Fruit fly (Drosophila melanogaster) whole organism, wandering third instar larva: ENCODE measurements around the gene CG1092.

ENCODE experiments used
- Abd-B ChIP-seq: fragments of >200 bp; optimal IDR thresholded peaks from 2 replicates; lab custom pipeline; 2017; ENCODE audit warnings: missing biosample characterization, missing genetic modification characterization
- CG32264 ChIP-seq: fragments of 200-800 bp; sonication (Bioruptor generic); optimal IDR thresholded peaks from 2 replicates; lab custom pipeline; 2016; ENCODE audit warnings: missing biosample characterization, missing genetic modification characterization
- CG9705 ChIP-seq: fragments of 200-800 bp; sonication (Bioruptor generic); optimal IDR thresholded peaks from 2 replicates; lab custom pipeline; 2018; ENCODE audit warnings: missing biosample characterization, mild to moderate bottlenecking, missing genetic modification characterization
- CrebA ChIP-seq: fragments of 200-800 bp; sonication (Bioruptor generic); optimal IDR thresholded peaks from 2 replicates; lab custom pipeline; 2016; ENCODE audit warnings: missing biosample characterization, mild to moderate bottlenecking, missing genetic modification characterization, borderline replicate concordance
- Dif ChIP-seq: fragments of 200-275, 200-300 bp; sonication (Bioruptor generic); optimal IDR thresholded peaks from 2 replicates; lab custom pipeline; 2018; ENCODE audit warnings: missing biosample characterization, missing genetic modification characterization; ENCODE audit not compliant: partially characterized antibody
- GATAd ChIP-seq: sonication (Bioruptor generic); optimal IDR thresholded peaks from 2 replicates; lab custom pipeline; 2016; ENCODE audit warnings: missing biosample characterization, missing genetic modification characterization
- HLH106 ChIP-seq: fragments of 200-800 bp; optimal IDR thresholded peaks from 3 replicates; lab custom pipeline; 2019; ENCODE audit warnings: missing biosample characterization, mild to moderate bottlenecking, missing genetic modification characterization, moderate library complexity
- Hnf4 ChIP-seq: fragments of 200-800 bp; sonication (Bioruptor generic); optimal IDR thresholded peaks from 2 replicates; lab custom pipeline; 2016; ENCODE audit warnings: missing biosample characterization, mild to moderate bottlenecking, missing genetic modification characterization
- Hr78 ChIP-seq: fragments of >200 bp; optimal IDR thresholded peaks from 2 replicates; lab custom pipeline; 2017; ENCODE audit warnings: missing biosample characterization, missing genetic modification characterization
- Hr83 ChIP-seq: fragments of 200-300 bp; sonication (Bioruptor generic); optimal IDR thresholded peaks from 2 replicates; lab custom pipeline; 2016; ENCODE audit warnings: missing biosample characterization, mild to moderate bottlenecking, missing genetic modification characterization, moderate library complexity; ENCODE audit not compliant: poor library complexity, severe bottlenecking
- Jra ChIP-seq: sonication (Bioruptor generic); optimal IDR thresholded peaks from 2 replicates; lab custom pipeline; 2016; ENCODE audit warnings: missing biosample characterization, missing genetic modification characterization
- Myc ChIP-seq: fragments of >200 bp; optimal IDR thresholded peaks from 2 replicates; lab custom pipeline; 2017
- N ChIP-seq: fragments of >200 bp; optimal IDR thresholded peaks from 2 replicates; lab custom pipeline; 2018; ENCODE audit warnings: missing biosample characterization, missing external identifiers, missing genetic modification characterization
- Rel ChIP-seq, 2 experiments: fragments of 200-800 bp; sonication (Bioruptor generic) in 1 of 2; optimal IDR thresholded peaks; 2 replicates in 1 of 2; 3 replicates in 1 of 2; lab custom pipeline; 2016 to 2019; ENCODE audit warnings: mild to moderate bottlenecking in 2 of 2, missing biosample characterization in 2 of 2, missing genetic modification characterization in 2 of 2, moderate library complexity in 1 of 2
- Sp1 ChIP-seq: fragments of 200-800 bp; sonication (Bioruptor generic); optimal IDR thresholded peaks from 3 replicates; lab custom pipeline; 2019; ENCODE audit warnings: missing biosample characterization, mild to moderate bottlenecking, missing genetic modification characterization, moderate library complexity
- Vsx2 ChIP-seq: fragments of 200-300, 225-300 bp; sonication (Bioruptor generic); optimal IDR thresholded peaks from 2 replicates; lab custom pipeline; 2018; ENCODE audit warnings: missing biosample characterization, missing genetic modification characterization; ENCODE audit not compliant: partially characterized antibody
- br ChIP-seq: fragments of 200-800 bp; sonication (Bioruptor generic); optimal IDR thresholded peaks from 2 replicates; lab custom pipeline; 2016; ENCODE audit warnings: missing biosample characterization, missing genetic modification characterization
- dmrt93B ChIP-seq: fragments of 200-800 bp; sonication (Bioruptor generic); optimal IDR thresholded peaks from 2 replicates; lab custom pipeline; 2018; ENCODE audit warnings: missing biosample characterization, mild to moderate bottlenecking, missing genetic modification characterization
- dsf ChIP-seq: sonication (Bioruptor generic); optimal IDR thresholded peaks from 2 replicates; lab custom pipeline; 2016; ENCODE audit warnings: missing biosample characterization, missing genetic modification characterization, borderline replicate concordance
- fru ChIP-seq: fragments of 200-800 bp; sonication (Bioruptor generic); optimal IDR thresholded peaks from 3 replicates; lab custom pipeline; 2016; ENCODE audit warnings: missing biosample characterization, mild to moderate bottlenecking, missing genetic modification characterization
- h ChIP-seq: fragments of 200-800 bp; sonication (Bioruptor generic); optimal IDR thresholded peaks from 3 replicates; lab custom pipeline; 2016; ENCODE audit warnings: missing biosample characterization, mild to moderate bottlenecking, missing genetic modification characterization
- jim ChIP-seq: fragments of 175-275, 200-325 bp; sonication (Bioruptor generic); optimal IDR thresholded peaks from 2 replicates; lab custom pipeline; 2016; ENCODE audit warnings: missing biosample characterization, mild to moderate bottlenecking, missing genetic modification characterization
- lola ChIP-seq: fragments of >200 bp; optimal IDR thresholded peaks from 2 replicates; lab custom pipeline; 2017; ENCODE audit warnings: missing biosample characterization, missing genetic modification characterization
- psq ChIP-seq: fragments of 200-800 bp; sonication (Bioruptor generic); optimal IDR thresholded peaks from 3 replicates; lab custom pipeline; 2017; ENCODE audit warnings: missing biosample characterization, mild to moderate bottlenecking, missing genetic modification characterization, moderate library complexity
- rgr ChIP-seq: fragments of 200-800 bp; sonication (Bioruptor generic); optimal IDR thresholded peaks from 3 replicates; lab custom pipeline; 2016; ENCODE audit warnings: missing biosample characterization, mild to moderate bottlenecking, missing genetic modification characterization
- sv ChIP-seq: fragments of 200-800 bp; sonication (Bioruptor generic); optimal IDR thresholded peaks from 3 replicates; lab custom pipeline; 2016; ENCODE audit warnings: missing biosample characterization, missing genetic modification characterization
- woc ChIP-seq: sonication (Bioruptor generic); optimal IDR thresholded peaks from 2 replicates; lab custom pipeline; 2016; ENCODE audit warnings: missing biosample characterization, mild to moderate bottlenecking, missing genetic modification characterization

CG1092 gene

DNA sequence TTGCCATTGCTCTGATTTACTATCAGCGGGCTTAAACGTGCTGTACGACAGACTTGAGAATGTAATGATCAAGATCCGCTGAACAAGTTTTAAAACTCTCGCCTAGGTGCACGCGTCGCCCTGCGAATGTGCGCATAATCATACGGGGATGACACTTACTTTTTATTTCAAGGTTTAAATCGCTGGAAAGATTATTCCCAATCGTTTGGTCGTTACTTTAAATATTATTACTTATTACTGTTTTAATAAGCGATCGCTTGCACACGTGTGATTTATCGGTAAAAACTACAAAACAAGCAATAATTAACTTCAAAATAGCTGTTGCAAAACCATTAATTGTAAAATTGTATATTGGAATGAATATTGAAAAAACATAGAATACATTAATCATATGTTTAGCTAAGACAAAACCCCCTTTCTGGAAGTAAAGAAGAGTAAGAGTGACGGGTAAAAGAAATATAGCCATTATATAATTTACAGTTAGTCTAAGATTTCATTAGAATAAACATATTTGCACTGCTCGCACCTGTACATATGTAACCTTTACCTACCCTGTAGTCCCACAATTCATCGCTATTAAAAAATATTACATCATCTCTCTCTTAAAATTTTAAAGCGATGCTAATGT, 37.3 kb upstream of the CG1092 start, which contains the start of gene DhpD (continued):
- TF ChIP-seq psq (GFP tag; lab: Kevin White, UChicago): peak; percentile 74
- peak; percentile 38 for TF ChIP-seq GATAd
- TF ChIP-seq br (GFP tag; lab: Kevin White, UChicago): peak; percentile 88
- TF ChIP-seq CrebA (GFP tag; lab: Kevin White, UChicago): no peak
- no peak for TF ChIP-seq dsf (GFP tag; lab: Kevin White, UChicago)

DNA sequence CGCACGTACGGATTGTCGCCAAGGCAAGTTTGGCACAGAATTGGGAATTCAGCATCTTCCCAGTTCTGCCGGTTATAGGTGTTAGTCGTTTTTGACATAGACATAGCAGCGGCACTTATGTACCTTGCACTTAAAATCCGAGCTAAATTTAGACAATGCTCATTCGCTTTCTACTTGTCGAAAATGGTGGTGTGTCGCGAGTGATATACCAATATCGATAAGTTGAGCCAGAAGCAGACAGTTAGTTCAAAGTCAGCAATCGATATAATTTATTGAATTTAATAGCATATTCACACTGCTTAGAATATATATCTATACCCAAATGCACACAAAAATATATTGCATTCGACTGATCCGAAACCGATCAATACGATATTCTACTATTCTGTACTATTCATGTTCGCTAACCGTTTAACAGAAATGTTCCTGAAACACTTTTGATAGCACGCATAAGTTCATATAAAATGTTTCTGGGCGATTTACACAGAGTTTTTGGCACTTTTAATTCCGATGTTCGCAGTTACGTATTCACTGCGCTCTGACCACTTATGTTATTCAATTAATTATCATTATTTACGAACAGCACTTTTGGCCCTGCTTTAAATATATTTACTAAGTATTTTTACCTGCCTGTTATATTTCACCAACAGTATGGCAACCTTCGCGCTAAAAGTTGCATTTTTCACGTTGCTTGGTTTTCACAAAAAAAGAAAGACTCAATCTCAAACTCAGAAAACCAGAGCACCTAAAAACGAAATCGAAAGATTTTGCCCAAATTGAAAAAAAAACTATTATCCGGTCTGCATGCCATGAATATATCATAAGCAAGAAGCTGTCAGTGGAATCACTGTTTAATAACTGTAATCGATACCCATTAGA, 34.2 kb upstream of the CG1092 start, which contains the start of gene CG14641:
CG14641 (minus strand) TSS at position 204 of the 879 bp plus-strand sequence.
- TF ChIP-seq CG32264 (no peak), dmrt93B (GFP tag; lab: Kevin White, UChicago) (peak; percentile 40), sv (GFP tag; lab: Kevin White, UChicago) (no peak), lola (peak; percentile 98), woc (GFP tag; lab: Kevin White, UChicago) (peak; percentile 63), Myc (lab: Kevin White, UChicago) (peak; percentile 9), Abd-B (GFP tag; lab: Kevin White, UChicago) (peak; percentile 63), Hr78 (GFP tag; lab: Kevin White, UChicago) (peak; percentile 82), HLH106 (peak; percentile 7), N (peak; percentile 86), Hr83 (GFP tag; lab: Kevin White, UChicago) (no peak)

DNA sequence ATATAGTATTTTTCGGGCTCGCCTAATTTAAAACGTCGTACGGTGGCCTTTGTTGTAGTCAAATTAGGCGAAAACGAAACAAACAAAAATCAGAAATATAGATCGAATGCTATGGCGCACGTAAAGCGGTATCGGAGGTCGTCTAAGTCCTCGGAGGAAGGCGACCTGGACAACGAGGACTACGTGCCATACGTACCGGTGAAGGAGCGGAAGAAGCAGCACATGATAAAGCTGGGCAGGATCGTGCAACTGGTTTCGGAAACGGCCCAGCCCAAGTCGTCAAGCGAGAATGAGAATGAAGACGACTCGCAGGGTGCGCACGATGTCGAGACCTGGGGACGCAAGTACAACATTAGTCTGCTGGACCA, 33.6 kb upstream of the CG1092 start, which contains the start of gene abs:
abs (plus strand) TSS at position 30 of the 368 bp plus-strand sequence.
- TF ChIP-seq dsf (GFP tag; lab: Kevin White, UChicago): no peak
- TF ChIP-seq, all 38 proteins: peak for 0

DNA sequence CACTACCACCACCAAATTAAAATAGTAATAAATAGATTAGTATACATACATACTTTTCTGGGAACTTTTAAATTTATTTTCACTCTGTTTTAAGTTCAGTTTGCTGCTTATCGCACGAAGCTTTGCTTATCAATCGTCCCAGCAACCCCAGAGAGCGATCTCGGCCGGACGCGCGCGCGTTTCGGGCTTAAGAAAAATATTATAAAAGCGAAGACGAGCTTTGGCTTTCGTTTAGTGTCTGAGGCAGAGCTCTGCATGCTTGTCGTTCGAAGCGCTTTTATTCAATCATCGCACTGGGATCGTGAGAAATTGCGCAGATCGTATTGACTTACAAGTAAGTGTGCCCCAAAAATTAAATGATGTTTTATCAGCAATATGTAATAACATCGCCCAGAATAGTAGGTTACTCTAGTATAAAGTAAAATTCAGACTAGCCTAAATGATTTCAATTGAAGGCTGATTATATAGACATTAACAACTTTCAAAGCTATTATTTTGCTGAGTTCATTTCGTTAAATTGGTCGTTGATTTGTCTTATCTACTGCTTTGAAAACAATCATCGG, 31.5 kb upstream of the CG1092 start, which contains the start of gene Gel:
Gel (plus strand) TSS at position 227 of the 563 bp plus-strand sequence.
- TF ChIP-seq GATAd (no peak), lola (no peak), dmrt93B (GFP tag; lab: Kevin White, UChicago) (no peak), dsf (GFP tag; lab: Kevin White, UChicago) (no peak), Hr83 (GFP tag; lab: Kevin White, UChicago) (no peak), h (peak; percentile 46), Rel (GFP tag; optimal IDR thresholded peaks at IDR 0.05; lab: Kevin White, UChicago) (no peak), Rel (tag; optimal IDR thresholded peaks at IDR 0.05; lab: Kevin White, UChicago) (peak; percentile 38)

DNA sequence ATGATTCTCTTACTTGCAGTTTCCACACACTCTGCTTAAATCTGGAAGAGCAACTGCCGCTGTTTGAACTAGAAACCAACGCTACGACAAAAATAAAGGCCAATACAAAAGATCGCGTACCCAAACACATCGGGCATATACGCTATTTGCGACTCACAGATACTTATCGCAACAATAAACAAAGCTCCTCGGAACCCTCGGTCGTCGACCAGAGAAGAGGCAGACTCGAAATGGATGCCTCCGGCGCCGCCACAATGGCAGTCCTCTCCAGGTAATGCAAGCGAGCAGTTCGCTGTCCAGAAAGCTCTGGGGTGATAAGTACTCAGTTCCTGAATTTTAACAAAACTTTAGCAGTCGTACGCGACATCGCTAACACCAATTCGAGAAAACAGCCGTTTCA, 30.0 kb upstream of the CG1092 start:
- peak; percentile 32 for TF ChIP-seq h
- TF ChIP-seq Myc (lab: Kevin White, UChicago): no peak
- TF ChIP-seq Vsx2 (GFP tag; lab: Kevin White, UChicago): no peak
- no peak for TF ChIP-seq dsf (GFP tag; lab: Kevin White, UChicago)
- no peak for TF ChIP-seq woc (GFP tag; lab: Kevin White, UChicago)
- TF ChIP-seq br (GFP tag; lab: Kevin White, UChicago): peak; percentile 40
- peak; percentile 81 for TF ChIP-seq Hr83 (GFP tag; lab: Kevin White, UChicago)
- peak; percentile 10 for TF ChIP-seq Jra (GFP tag; lab: Kevin White, UChicago)
- no peak for TF ChIP-seq CG9705 (GFP tag; lab: Kevin White, UChicago)
- no peak for TF ChIP-seq HLH106
- TF ChIP-seq rgr (GFP tag; lab: Kevin White, UChicago): peak; percentile 5
- peak; percentile 14 for TF ChIP-seq Sp1
- TF ChIP-seq fru (GFP tag; lab: Kevin White, UChicago): no peak
- TF ChIP-seq jim (GFP tag; lab: Kevin White, UChicago): no peak
- no peak for TF ChIP-seq Hnf4 (GFP tag; lab: Kevin White, UChicago)
- TF ChIP-seq Dif (GFP tag; lab: Kevin White, UChicago): peak; percentile 56
